Fruit fly (Drosophila melanogaster) whole organism, embryonic: ENCODE data around the gene drm.

Source experiments
- Asciz ChIP-seq: fragments of 200-800 bp; sonication (Bioruptor generic); optimal IDR thresholded peaks from 2 replicates; lab custom pipeline; 2017; ENCODE audit warnings: missing biosample characterization, mild to moderate bottlenecking, missing genetic modification characterization, missing genetic modification reagents
- Atf3 ChIP-seq: fragments of 200-800 bp; sonication (Bioruptor generic); optimal IDR thresholded peaks from 3 replicates; lab custom pipeline; 2016; ENCODE audit warnings: missing biosample characterization, missing genetic modification characterization
- CG12071 ChIP-seq: fragments of 200-800 bp; sonication (Bioruptor generic); optimal IDR thresholded peaks from 3 replicates; lab custom pipeline; 2018; ENCODE audit warnings: missing biosample characterization, mild to moderate bottlenecking, missing genetic modification characterization
- CG12155 ChIP-seq: fragments of 200-800 bp; sonication (Bioruptor generic); optimal IDR thresholded peaks from 3 replicates; lab custom pipeline; 2016; ENCODE audit warnings: missing biosample characterization, missing genetic modification characterization
- CG12299 ChIP-seq: fragments of 200-800 bp; sonication (Bioruptor generic); optimal IDR thresholded peaks from 2 replicates; lab custom pipeline; 2018; ENCODE audit warnings: missing biosample characterization, mild to moderate bottlenecking, missing genetic modification characterization
- CG13287 ChIP-seq: fragments of 200-800 bp; sonication (Bioruptor generic); IDR thresholded peaks from 2 replicates; pipeline ENCODE4 v1.3.6; 2022; ENCODE audit warnings: missing biosample characterization, missing genetic modification characterization; ENCODE audit not compliant: partially characterized antibody
- CG14014 ChIP-seq: fragments of 200-800 bp; sonication (Bioruptor generic); IDR thresholded peaks from 2 replicates; pipeline ENCODE4 v1.3.6; 2022; ENCODE audit warnings: missing biosample characterization, missing genetic modification characterization
- CG14667 ChIP-seq: fragments of 200-800 bp; sonication (Bioruptor generic); IDR thresholded peaks from 2 replicates; pipeline ENCODE4 v1.3.6; 2022; ENCODE audit warnings: missing biosample characterization, missing genetic modification characterization
- CG15479 ChIP-seq: fragments of 200-800 bp; sonication (Bioruptor generic); optimal IDR thresholded peaks from 3 replicates; lab custom pipeline; 2019; ENCODE audit warnings: missing biosample characterization, mild to moderate bottlenecking, missing genetic modification characterization, moderate library complexity
- CG17186 ChIP-seq: fragments of 200-800 bp; sonication (Bioruptor generic); optimal IDR thresholded peaks from 3 replicates; lab custom pipeline; 2017; ENCODE audit warnings: missing biosample characterization, missing genetic modification reagents, missing genetic modification characterization
- CG18011 ChIP-seq: fragments of 200-800 bp; sonication (Bioruptor generic); optimal IDR thresholded peaks from 2 replicates; lab custom pipeline; 2017; ENCODE audit warnings: missing biosample characterization, missing genetic modification characterization, mild to moderate bottlenecking, moderate library complexity, missing genotype
- CG2889 ChIP-seq: fragments of 200-800 bp; sonication (Bioruptor generic); IDR thresholded peaks from 3 replicates; pipeline ENCODE4 v1.3.6; 2022; ENCODE audit warnings: missing biosample characterization, missing genetic modification characterization
- CG30431 ChIP-seq: fragments of 200-800 bp; sonication (Bioruptor generic); optimal IDR thresholded peaks from 2 replicates; lab custom pipeline; 2017; ENCODE audit warnings: missing biosample characterization, missing genetic modification characterization
- CG3065 ChIP-seq: fragments of 200-800 bp; sonication (Bioruptor generic); optimal IDR thresholded peaks from 2 replicates; lab custom pipeline; 2016; ENCODE audit warnings: missing biosample characterization, missing genetic modification characterization
- CG31388 ChIP-seq: fragments of 200-800 bp; sonication (Bioruptor generic); optimal IDR thresholded peaks from 2 replicates; lab custom pipeline; 2016; ENCODE audit warnings: missing biosample characterization, missing genetic modification characterization
- CG33213 ChIP-seq: fragments of 200-800 bp; sonication (Bioruptor generic); optimal IDR thresholded peaks from 3 replicates; lab custom pipeline; 2016; ENCODE audit warnings: missing biosample characterization, missing genetic modification characterization
- CG4282 ChIP-seq: fragments of 200-800 bp; sonication (Bioruptor generic); optimal IDR thresholded peaks from 2 replicates; lab custom pipeline; 2016; ENCODE audit warnings: missing biosample characterization, missing genetic modification characterization
- CG5953 ChIP-seq: fragments of 200-800 bp; sonication (Bioruptor generic); IDR thresholded peaks from 2 replicates; pipeline ENCODE4 v1.3.6; 2022; ENCODE audit warnings: missing biosample characterization, missing genetic modification characterization
- CG7372 ChIP-seq: fragments of 200-800 bp; sonication (Bioruptor generic); IDR thresholded peaks from 2 replicates; pipeline ENCODE4 v1.3.6; 2022; ENCODE audit warnings: missing biosample characterization, missing genetic modification characterization
- CG8089 ChIP-seq: fragments of 200-800 bp; sonication (Bioruptor generic); optimal IDR thresholded peaks from 3 replicates; lab custom pipeline; 2016; ENCODE audit warnings: missing biosample characterization, missing genetic modification characterization
- CG8359 ChIP-seq: fragments of 200-800 bp; sonication (Bioruptor generic); optimal IDR thresholded peaks from 2 replicates; lab custom pipeline; 2017; ENCODE audit warnings: missing biosample characterization, mild to moderate bottlenecking, missing genetic modification characterization, borderline replicate concordance
- CG9727 ChIP-seq: fragments of 200-800 bp; sonication (Bioruptor generic); optimal IDR thresholded peaks from 3 replicates; lab custom pipeline; 2017; ENCODE audit warnings: missing biosample characterization, mild to moderate bottlenecking, missing genetic modification characterization
- CG9797 ChIP-seq: fragments of 200-800 bp; sonication (Bioruptor generic); optimal IDR thresholded peaks from 3 replicates; lab custom pipeline; 2018; ENCODE audit warnings: missing biosample characterization, mild to moderate bottlenecking, missing genetic modification characterization
- CG9817 ChIP-seq: fragments of 200-800 bp; sonication (Bioruptor generic); optimal IDR thresholded peaks from 2 replicates; lab custom pipeline; 2018; ENCODE audit warnings: missing biosample characterization, mild to moderate bottlenecking, missing genetic modification characterization, moderate library complexity
- Fer1 ChIP-seq: fragments of 200-800 bp; sonication (Bioruptor generic); optimal IDR thresholded peaks from 2 replicates; lab custom pipeline; 2017; ENCODE audit warnings: missing biosample characterization, mild to moderate bottlenecking, missing genetic modification characterization
- Hey ChIP-seq: fragments of 200-800 bp; sonication (Bioruptor generic); optimal IDR thresholded peaks from 3 replicates; lab custom pipeline; 2018; ENCODE audit warnings: missing biosample characterization, mild to moderate bottlenecking, missing genetic modification characterization
- Hmx ChIP-seq: fragments of 200-800 bp; sonication (Bioruptor generic); optimal IDR thresholded peaks from 2 replicates; lab custom pipeline; 2016; ENCODE audit warnings: missing biosample characterization, missing genetic modification characterization
- Med ChIP-seq: fragments of 200-800 bp; sonication (Bioruptor generic); peaks from one replicate; lab custom pipeline; 2016; ENCODE audit warnings: missing biosample characterization, missing genetic modification characterization, mild to moderate bottlenecking, inconsistent platforms, moderate library complexity
- Mrtf ChIP-seq: fragments of 200-800 bp; sonication (Bioruptor generic); IDR thresholded peaks from 3 replicates; pipeline ENCODE4 v1.3.6; 2022; ENCODE audit warnings: missing biosample characterization, missing genetic modification characterization
- Oli ChIP-seq: fragments of 200-800 bp; sonication (Bioruptor generic); optimal IDR thresholded peaks from 2 replicates; lab custom pipeline; 2018; ENCODE audit warnings: missing biosample characterization, mild to moderate bottlenecking, missing genetic modification characterization, moderate library complexity
- Usf ChIP-seq: fragments of 200-800 bp; sonication (Bioruptor generic); optimal IDR thresholded peaks from 2 replicates; lab custom pipeline; 2017; ENCODE audit warnings: missing genotype, missing biosample characterization, missing genetic modification characterization
- aop ChIP-seq: fragments of 200-800 bp; sonication (Bioruptor generic); IDR thresholded peaks from 2 replicates; pipeline ENCODE4 v1.3.6; 2022; ENCODE audit warnings: missing biosample characterization, missing genetic modification characterization
- ap ChIP-seq: fragments of 200-800 bp; sonication (Bioruptor generic); IDR thresholded peaks from 2 replicates; pipeline ENCODE4 v1.3.6; 2022; ENCODE audit warnings: missing biosample characterization, missing genetic modification characterization
- dpn ChIP-seq, 2 experiments: fragments of 200-800 bp; sonication (Bioruptor generic); optimal IDR thresholded peaks; 3 replicates each; lab custom pipeline; 2016; ENCODE audit warnings: missing biosample characterization in 2 of 2, missing genetic modification characterization in 2 of 2
- emc ChIP-seq: fragments of 200-800 bp; sonication (Bioruptor generic); optimal IDR thresholded peaks from 2 replicates; lab custom pipeline; 2016; ENCODE audit warnings: missing biosample characterization, missing genetic modification characterization
- h ChIP-seq: fragments of >200 bp; optimal IDR thresholded peaks from 2 replicates; lab custom pipeline; 2017
- hbn ChIP-seq: fragments of 200-800 bp; sonication (Bioruptor generic); IDR thresholded peaks from 2 replicates; pipeline ENCODE4 v1.3.6; 2022; ENCODE audit warnings: missing biosample characterization, missing genetic modification characterization; ENCODE audit not compliant: partially characterized antibody
- jigr1 ChIP-seq: fragments of 200-800 bp; sonication (Bioruptor generic); IDR thresholded peaks from 3 replicates; pipeline ENCODE4 v1.3.6; 2022; ENCODE audit warnings: missing biosample characterization, missing genetic modification characterization
- klu ChIP-seq: fragments of 200-800 bp; sonication (Bioruptor generic); IDR thresholded peaks from 2 replicates; pipeline ENCODE4 v1.3.6; 2022; ENCODE audit warnings: missing biosample characterization, missing genetic modification characterization
- lbe ChIP-seq: fragments of 200-800 bp; sonication (Bioruptor generic); optimal IDR thresholded peaks from 2 replicates; lab custom pipeline; 2016; ENCODE audit warnings: missing biosample characterization, mild to moderate bottlenecking, missing genetic modification characterization
- lola ChIP-seq, 3 experiments: fragments of >200 bp in 2 of 3; fragments of 200-800 bp in 1 of 3; sonication (Bioruptor generic) in 1 of 3; optimal IDR thresholded peaks; 2 replicates each; lab custom pipeline; 2017 to 2019; ENCODE audit warnings: missing biosample characterization in 3 of 3, missing genetic modification characterization in 3 of 3, mild to moderate bottlenecking in 1 of 3, moderate library complexity in 1 of 3
- maf-S ChIP-seq: fragments of 200-800 bp; sonication (Bioruptor generic); optimal IDR thresholded peaks from 2 replicates; lab custom pipeline; 2016; ENCODE audit warnings: missing biosample characterization, missing genetic modification characterization
- ro ChIP-seq: fragments of 200-800 bp; sonication (Bioruptor generic); IDR thresholded peaks from 2 replicates; pipeline ENCODE4 v1.3.6; 2022; ENCODE audit warnings: missing biosample characterization, missing genetic modification characterization
- run ChIP-seq: fragments of 200-800 bp; sonication (Bioruptor generic); optimal IDR thresholded peaks from 3 replicates; lab custom pipeline; 2018; ENCODE audit warnings: missing biosample characterization, mild to moderate bottlenecking, missing genetic modification characterization
- sob ChIP-seq: fragments of 200-800 bp; sonication (Bioruptor generic); IDR thresholded peaks from 2 replicates; pipeline ENCODE4 v1.3.6; 2022; ENCODE audit warnings: missing biosample characterization, missing genetic modification characterization
- sug ChIP-seq: fragments of 200-800 bp; optimal IDR thresholded peaks from 2 replicates; lab custom pipeline; 2019; ENCODE audit warnings: missing biosample characterization, mild to moderate bottlenecking, missing genetic modification characterization, moderate library complexity
- vvl ChIP-seq: fragments of 200-800 bp; sonication (Bioruptor generic); IDR thresholded peaks from 2 replicates; pipeline ENCODE4 v1.3.6; 2022; ENCODE audit warnings: missing biosample characterization, missing genetic modification characterization
- zen ChIP-seq: fragments of 200-800 bp; sonication (Bioruptor generic); optimal IDR thresholded peaks from 3 replicates; lab custom pipeline; 2018; ENCODE audit warnings: missing biosample characterization, mild to moderate bottlenecking, missing genetic modification characterization, moderate library complexity
- zfh1 ChIP-seq: fragments of 200-800 bp; sonication (Bioruptor generic); IDR thresholded peaks from 3 replicates; pipeline ENCODE4 v1.3.6; 2022; ENCODE audit warnings: missing biosample characterization, missing genetic modification characterization

drm gene

dm6 chr2L:3507209-3508164 is 31.6 kb upstream of the drm start, which contains the start of gene tim (continued):
- 0 out of 2 replicates have a peak, but pooled peaks have one; percentile 14 for TF ChIP-seq ap (GFP tag; lab: Robert Waterston, UW)
- no peak for TF ChIP-seq CG33213 (GFP tag; lab: Kevin White, UChicago)
- TF ChIP-seq emc = no peak
- TF ChIP-seq Med (GFP tag; lab: Kevin White, UChicago) = peak; percentile 29
- no peak for TF ChIP-seq h (lab: Kevin White, UChicago)
- TF ChIP-seq run = peak; percentile 5
- peak; percentile 26 for TF ChIP-seq Oli (tag; lab: Kevin White, UChicago)
- TF ChIP-seq CG8089 (GFP tag; lab: Kevin White, UChicago) = no peak
- TF ChIP-seq Hey (tag; lab: Kevin White, UChicago) = no peak
- no peak for TF ChIP-seq CG9797 (GFP tag; lab: Kevin White, UChicago)
- peak; percentile 25; the same call in 1 of the 2 replicates for TF ChIP-seq CG13287 (GFP tag; lab: Robert Waterston, UW)
- TF ChIP-seq hbn (GFP tag; lab: Robert Waterston, UW) = no peak
- peak; percentile 39 for TF ChIP-seq sob (GFP tag; lab: Robert Waterston, UW)
- TF ChIP-seq Asciz = peak; percentile 19
- TF ChIP-seq CG12155 (GFP tag; lab: Kevin White, UChicago) = no peak
- no peak for TF ChIP-seq CG4282 (GFP tag; lab: Kevin White, UChicago)
- TF ChIP-seq CG2889 (GFP tag; lab: Robert Waterston, UW) = no peak
- TF ChIP-seq lola (GFP tag; optimal IDR thresholded peaks at IDR 0.05; lab: Kevin White, UChicago) = peak in 1 of 3 experiments; percentile 35
- peak; percentile 54 for TF ChIP-seq CG7372 (GFP tag; lab: Robert Waterston, UW)
- no peak for TF ChIP-seq CG9817 (tag; lab: Kevin White, UChicago)
- TF ChIP-seq jigr1 (GFP tag; lab: Robert Waterston, UW) = no peak
- no peak for TF ChIP-seq Usf (GFP tag; lab: Kevin White, UChicago)
- no peak for TF ChIP-seq CG12299 (tag; lab: Kevin White, UChicago)
- TF ChIP-seq vvl (GFP tag; lab: Robert Waterston, UW) = peak; percentile 46
- no peak for TF ChIP-seq aop (GFP tag; lab: Robert Waterston, UW)
- TF ChIP-seq ro (GFP tag; lab: Robert Waterston, UW) = no peak
- TF ChIP-seq klu (GFP tag; lab: Robert Waterston, UW) = no peak
- TF ChIP-seq CG8359 (GFP tag; lab: Kevin White, UChicago) = no peak
- TF ChIP-seq zfh1 = 0 out of 3 replicates have a peak, but pooled peaks have one; percentile 20
- no peak for TF ChIP-seq CG5953 (GFP tag; lab: Robert Waterston, UW)
- TF ChIP-seq zen (tag; lab: Kevin White, UChicago) = no peak
- TF ChIP-seq CG14014 (GFP tag; lab: Robert Waterston, UW) = no peak; the same call in 1 of the 2 replicates
- TF ChIP-seq dpn (GFP tag; optimal IDR thresholded peaks at IDR 0.05; lab: Kevin White, UChicago) = peak in 1 of 2 experiments; percentile 31
- no peak for TF ChIP-seq CG12071 (GFP tag; lab: Kevin White, UChicago)
- no peak for TF ChIP-seq CG17186 (GFP tag; lab: Kevin White, UChicago)
- TF ChIP-seq sug = no peak
- no peak for TF ChIP-seq Atf3
- TF ChIP-seq lbe (GFP tag; lab: Kevin White, UChicago) = no peak
- TF ChIP-seq Mrtf (GFP tag; lab: Robert Waterston, UW) = no peak
- no peak for TF ChIP-seq maf-S
- TF ChIP-seq CG18011 (GFP tag; lab: Kevin White, UChicago) = no peak
- TF ChIP-seq CG31388 (GFP tag; lab: Kevin White, UChicago) = no peak
- TF ChIP-seq Hmx (GFP tag; lab: Kevin White, UChicago) = no peak
- peak; percentile 43 for TF ChIP-seq CG9727 (GFP tag; lab: Kevin White, UChicago)
- no peak for TF ChIP-seq CG14667
- no peak for TF ChIP-seq CG30431 (GFP tag; lab: Kevin White, UChicago)
- no peak for TF ChIP-seq Fer1
- TF ChIP-seq CG3065 (GFP tag; lab: Kevin White, UChicago) = no peak
- TF ChIP-seq CG15479 (GFP tag; lab: Kevin White, UChicago) = no peak
